Fruit fly (Drosophila melanogaster) whole organism, pupa: ENCODE measurements around the gene Sp1.

Experiments used
- CG13204 ChIP-seq: fragments of 200-800 bp; sonication (Bioruptor generic); optimal IDR thresholded peaks from 2 replicates; lab custom pipeline; 2018; ENCODE audit warnings: missing biosample characterization, mild to moderate bottlenecking, missing genetic modification characterization, moderate library complexity
- CG34367 ChIP-seq: fragments of 200-800 bp; sonication (Bioruptor generic); optimal IDR thresholded peaks from 2 replicates; lab custom pipeline; 2018; ENCODE audit warnings: missing biosample characterization, mild to moderate bottlenecking, missing genetic modification characterization
- CG8301 ChIP-seq: fragments of 200-800 bp; sonication (Bioruptor generic); optimal IDR thresholded peaks from 2 replicates; lab custom pipeline; 2018; ENCODE audit warnings: missing biosample characterization, mild to moderate bottlenecking, missing genetic modification characterization
- Pif1A ChIP-seq: fragments of 200-800 bp; sonication (Bioruptor generic); optimal IDR thresholded peaks from 3 replicates; lab custom pipeline; 2016; ENCODE audit warnings: missing biosample characterization, missing genetic modification characterization
- Pif1B ChIP-seq: fragments of 200-800 bp; sonication (Bioruptor generic); optimal IDR thresholded peaks from 3 replicates; lab custom pipeline; 2016; ENCODE audit warnings: missing biosample characterization, missing genetic modification characterization
- fd96Ca ChIP-seq: fragments of 200-800 bp; sonication (Bioruptor generic); IDR thresholded peaks from 3 replicates; pipeline ENCODE4 v1.3.6; 2022; ENCODE audit warnings: missing biosample characterization, missing genetic modification characterization
- gl ChIP-seq: fragments of 200-800 bp; sonication (Bioruptor generic); optimal IDR thresholded peaks from 2 replicates; lab custom pipeline; 2018; ENCODE audit warnings: missing biosample characterization, mild to moderate bottlenecking, missing genetic modification characterization

- TF ChIP-seq gl (tag; lab: Kevin White, UChicago) (no peak), CG13204 (GFP tag; lab: Kevin White, UChicago) (no peak), CG8301 (no peak), Pif1B (GFP tag; lab: Kevin White, UChicago) (no peak), CG34367 (no peak), Pif1A (GFP tag; lab: Kevin White, UChicago) (no peak), fd96Ca (GFP tag; lab: Robert Waterston, UW) (no peak)
Observed at dm6 chrX:9707820-9708487, 21.5 kb upstream of the Sp1 start.
